Fruit fly (Drosophila melanogaster): ENCODE data around the gene rdgB.

rdgB gene

dm6 chrX:13783958-13784907 lies 21.7 kb downstream of the rdgB start (continued):
- TF ChIP-seq CG6254 (GFP tag; optimal IDR thresholded peaks at IDR 0.05) (peak; percentile 54), CG15514 (GFP tag; optimal IDR thresholded peaks at IDR 0.05) (peak; percentile 18), dpn (GFP tag; optimal IDR thresholded peaks at IDR 0.05) (peak; percentile 44 to 55), ATbp (GFP tag; optimal IDR thresholded peaks at IDR 0.05) (peak; percentile 67), oc (tag; optimal IDR thresholded peaks at IDR 0.05) (peak; percentile 77), CG16779 (GFP tag; IDR thresholded peaks at IDR 0.05) (no peak), ssp (GFP tag; IDR thresholded peaks at IDR 0.05) (no peak), CG9727 (GFP tag; optimal IDR thresholded peaks at IDR 0.05) (peak; percentile 32), cas (GFP tag; IDR thresholded peaks at IDR 0.05) (no peak), Side (GFP tag; optimal IDR thresholded peaks at IDR 0.05) (no peak), ash1 (GFP tag; optimal IDR thresholded peaks at IDR 0.05) (no peak), CG12769 (tag; optimal IDR thresholded peaks at IDR 0.05) (no peak), CG9876 (GFP tag; optimal IDR thresholded peaks at IDR 0.05) (no peak), da (GFP tag; optimal IDR thresholded peaks at IDR 0.05) (no peak), CG14965 (GFP tag; optimal IDR thresholded peaks at IDR 0.05; ENCODE audit: borderline replicate concordance) (no peak), CG8089 (GFP tag; optimal IDR thresholded peaks at IDR 0.05) (no peak), repo (GFP tag; optimal IDR thresholded peaks at IDR 0.05) (peak; percentile 40), TFAM (GFP tag; optimal IDR thresholded peaks at IDR 0.05) (no peak), CG6654 (GFP tag; optimal IDR thresholded peaks at IDR 0.05) (peak; percentile 24), ab (GFP tag; optimal IDR thresholded peaks at IDR 0.05) (no peak), CG12155 (GFP tag; optimal IDR thresholded peaks at IDR 0.05) (peak; percentile 21), CG13424 (tag; optimal IDR thresholded peaks at IDR 0.05) (peak; percentile 59), BtbVII (GFP tag; optimal IDR thresholded peaks at IDR 0.05) (no peak), H15 (GFP tag; IDR thresholded peaks at IDR 0.05) (no peak), tx (GFP tag; optimal IDR thresholded peaks at IDR 0.05) (no peak), kay (GFP tag; optimal IDR thresholded peaks at IDR 0.05) (no peak), vvl (GFP tag; IDR thresholded peaks at IDR 0.05) (peak; percentile 73), CG7928 (GFP tag; optimal IDR thresholded peaks at IDR 0.05) (no peak), al (GFP tag; IDR thresholded peaks at IDR 0.05) (no peak; the same call in 1 of the 2 replicates), CG31441 (GFP tag; IDR thresholded peaks at IDR 0.05) (peak; percentile 73), her (GFP tag; optimal IDR thresholded peaks at IDR 0.05) (no peak), klu (GFP tag; IDR thresholded peaks at IDR 0.05) (no peak), CG4730 (GFP tag; IDR thresholded peaks at IDR 0.05) (no peak), sens-2 (GFP tag; IDR thresholded peaks at IDR 0.05) (0 out of 2 replicates have a peak, but pooled peaks have one; percentile 20), trh (GFP tag; optimal IDR thresholded peaks at IDR 0.05) (peak; percentile 5), CG5953 (GFP tag; IDR thresholded peaks at IDR 0.05) (no peak), CG4617 (GFP tag; optimal IDR thresholded peaks at IDR 0.05; ENCODE audit: borderline replicate concordance) (no peak), insv (GFP tag; optimal IDR thresholded peaks at IDR 0.05) (no peak), Max (GFP tag; optimal IDR thresholded peaks at IDR 0.05) (peak; percentile 7), chn (GFP tag; optimal IDR thresholded peaks at IDR 0.05) (peak; percentile 32), p53 (GFP tag; optimal IDR thresholded peaks at IDR 0.05) (no peak), en (GFP tag; optimal IDR thresholded peaks at IDR 0.05) (no peak), CG1792 (GFP tag; optimal IDR thresholded peaks at IDR 0.05) (no peak), Gsc (GFP tag; IDR thresholded peaks at IDR 0.05) (no peak), CG7839 (tag; optimal IDR thresholded peaks at IDR 0.05) (peak; percentile 72), chinmo (GFP tag; IDR thresholded peaks at IDR 0.05; ENCODE audit: partially characterized antibody) (0 out of 4 replicates have a peak, but pooled peaks have one; percentile 18), CG1233 (GFP tag; optimal IDR thresholded peaks at IDR 0.05) (no peak), CG43689 (GFP tag; IDR thresholded peaks at IDR 0.05) (no peak), gce (GFP tag; IDR thresholded peaks at IDR 0.05) (no peak), CG11093 (GFP tag; IDR thresholded peaks at IDR 0.05) (no peak)
